Fruit fly (Drosophila melanogaster) whole organism, embryonic: ENCODE results near the gene CG4629.

Source experiments
- Asciz ChIP-seq: fragments of 200-800 bp; sonication (Bioruptor generic); optimal IDR thresholded peaks from 2 replicates; lab custom pipeline; 2017; ENCODE audit warnings: missing biosample characterization, mild to moderate bottlenecking, missing genetic modification characterization, missing genetic modification reagents
- Atf3 ChIP-seq: fragments of 200-800 bp; sonication (Bioruptor generic); optimal IDR thresholded peaks from 3 replicates; lab custom pipeline; 2016; ENCODE audit warnings: missing biosample characterization, missing genetic modification characterization
- CG10147 ChIP-seq: fragments of 200-800 bp; sonication (Bioruptor generic); optimal IDR thresholded peaks from 2 replicates; lab custom pipeline; 2019; ENCODE audit warnings: missing biosample characterization, mild to moderate bottlenecking, missing genetic modification characterization, moderate library complexity
- CG10267 ChIP-seq: fragments of 200-800 bp; sonication (Bioruptor generic); optimal IDR thresholded peaks from 2 replicates; lab custom pipeline; 2018; ENCODE audit warnings: missing biosample characterization, mild to moderate bottlenecking, missing genetic modification characterization, moderate library complexity
- CG10462 ChIP-seq: fragments of 200-800 bp; sonication (Bioruptor generic); optimal IDR thresholded peaks from 2 replicates; lab custom pipeline; 2016; ENCODE audit warnings: missing biosample characterization, missing genetic modification characterization
- CG11247 ChIP-seq: fragments of 200-800 bp; sonication (Bioruptor generic); IDR thresholded peaks from 2 replicates; pipeline ENCODE4 v1.3.6; 2022; ENCODE audit warnings: missing biosample characterization, missing genetic modification characterization
- CG12236 ChIP-seq: fragments of 200-800 bp; sonication (Bioruptor generic); optimal IDR thresholded peaks from 2 replicates; lab custom pipeline; 2016; ENCODE audit warnings: missing biosample characterization, missing genetic modification characterization
- CG12659 ChIP-seq: fragments of 200-800 bp; sonication (Bioruptor generic); optimal IDR thresholded peaks from 3 replicates; lab custom pipeline; 2017; ENCODE audit warnings: mild to moderate bottlenecking, missing biosample characterization, missing genetic modification reagents, missing genetic modification characterization
- CG13424 ChIP-seq: fragments of 200-800 bp; sonication (Bioruptor generic); optimal IDR thresholded peaks from 2 replicates; lab custom pipeline; 2019; ENCODE audit warnings: missing biosample characterization, mild to moderate bottlenecking, missing genetic modification characterization, moderate library complexity
- CG14014 ChIP-seq: fragments of 200-800 bp; sonication (Bioruptor generic); IDR thresholded peaks from 2 replicates; pipeline ENCODE4 v1.3.6; 2022; ENCODE audit warnings: missing biosample characterization, missing genetic modification characterization
- CG14441 ChIP-seq: fragments of 200-800 bp; sonication (Bioruptor generic); IDR thresholded peaks from 2 replicates; pipeline ENCODE4 v1.3.6; 2022; ENCODE audit warnings: missing biosample characterization, missing genetic modification characterization
- CG15696 ChIP-seq: fragments of 200-800 bp; sonication (Bioruptor generic); optimal IDR thresholded peaks from 2 replicates; lab custom pipeline; 2019; ENCODE audit warnings: missing biosample characterization, mild to moderate bottlenecking, missing genetic modification characterization, moderate library complexity
- CG17802 ChIP-seq: fragments of 200-800 bp; sonication (Bioruptor generic); optimal IDR thresholded peaks from 2 replicates; lab custom pipeline; 2018; ENCODE audit warnings: missing biosample characterization, mild to moderate bottlenecking, missing genetic modification characterization, moderate library complexity
- CG1792 ChIP-seq: fragments of 200-800 bp; sonication (Bioruptor generic); optimal IDR thresholded peaks from 2 replicates; lab custom pipeline; 2016; ENCODE audit warnings: missing biosample characterization, missing genetic modification characterization
- CG2199 ChIP-seq: fragments of 200-800 bp; sonication (Bioruptor generic); IDR thresholded peaks from 3 replicates; pipeline ENCODE4 v1.3.6; 2022; ENCODE audit warnings: missing biosample characterization, missing genetic modification characterization
- CG2712 ChIP-seq: fragments of 200-800 bp; optimal IDR thresholded peaks from 3 replicates; lab custom pipeline; 2019; ENCODE audit warnings: missing biosample characterization, mild to moderate bottlenecking, missing genetic modification characterization, moderate library complexity
- CG2875 ChIP-seq: fragments of 200-800 bp; sonication (Bioruptor generic); optimal IDR thresholded peaks from 2 replicates; lab custom pipeline; 2017; ENCODE audit warnings: missing biosample characterization, mild to moderate bottlenecking, missing genetic modification characterization, missing genetic modification reagents
- CG3163 ChIP-seq: fragments of 200-800 bp; sonication (Bioruptor generic); optimal IDR thresholded peaks from 3 replicates; lab custom pipeline; 2016; ENCODE audit warnings: missing biosample characterization, missing genetic modification characterization
- CG32532 ChIP-seq: fragments of 200-800 bp; sonication (Bioruptor generic); IDR thresholded peaks from 2 replicates; pipeline ENCODE4 v1.3.6; 2022; ENCODE audit warnings: missing biosample characterization, missing genetic modification characterization
- CG33213 ChIP-seq: fragments of 200-800 bp; sonication (Bioruptor generic); optimal IDR thresholded peaks from 3 replicates; lab custom pipeline; 2016; ENCODE audit warnings: missing biosample characterization, missing genetic modification characterization
- CG3407 ChIP-seq: fragments of 200-800 bp; sonication (Bioruptor generic); optimal IDR thresholded peaks from 2 replicates; lab custom pipeline; 2018; ENCODE audit warnings: missing biosample characterization, mild to moderate bottlenecking, missing genetic modification characterization
- CG4360 ChIP-seq: fragments of 200-800 bp; sonication (Bioruptor generic); IDR thresholded peaks from 2 replicates; pipeline ENCODE4 v1.3.6; 2022; ENCODE audit warnings: missing biosample characterization, missing genetic modification characterization
- CG9609 ChIP-seq: fragments of 200-800 bp; sonication (Bioruptor generic); optimal IDR thresholded peaks from 3 replicates; lab custom pipeline; 2016; ENCODE audit warnings: missing biosample characterization, missing genetic modification characterization
- CG9876 ChIP-seq: fragments of 200-800 bp; sonication (Bioruptor generic); optimal IDR thresholded peaks from 2 replicates; lab custom pipeline; 2016; ENCODE audit warnings: missing biosample characterization, missing genetic modification characterization
- D ChIP-seq, 2 experiments: fragments of 200-800 bp in 1 of 2; fragments of >200 bp in 1 of 2; sonication (Bioruptor generic) in 1 of 2; optimal IDR thresholded peaks; 2 replicates in 1 of 2; 3 replicates in 1 of 2; lab custom pipeline; 2017; ENCODE audit warnings: mild to moderate bottlenecking in 1 of 2, missing biosample characterization in 1 of 2, missing genetic modification characterization in 1 of 2, missing genetic modification reagents in 1 of 2
- D19B ChIP-seq: fragments of 200-800 bp; sonication (Bioruptor generic); optimal IDR thresholded peaks from 2 replicates; lab custom pipeline; 2017; ENCODE audit warnings: missing biosample characterization, mild to moderate bottlenecking, missing genetic modification characterization
- ERR ChIP-seq: fragments of 200-800 bp; sonication (Bioruptor generic); optimal IDR thresholded peaks from 2 replicates; lab custom pipeline; 2016; ENCODE audit warnings: missing biosample characterization, missing genetic modification characterization
- Fer2 ChIP-seq: fragments of 200-800 bp; sonication (Bioruptor generic); optimal IDR thresholded peaks from 2 replicates; lab custom pipeline; 2018; ENCODE audit warnings: missing biosample characterization, mild to moderate bottlenecking, missing genetic modification characterization, moderate library complexity
- HHEX ChIP-seq: fragments of 200-800 bp; sonication (Bioruptor generic); optimal IDR thresholded peaks from 3 replicates; lab custom pipeline; 2017; ENCODE audit warnings: missing biosample characterization, mild to moderate bottlenecking, missing genetic modification characterization, missing genetic modification reagents
- Kr ChIP-seq: fragments of 200-800 bp; sonication (Bioruptor generic); optimal IDR thresholded peaks from 2 replicates; lab custom pipeline; 2017; ENCODE audit warnings: missing biosample characterization, mild to moderate bottlenecking, missing genetic modification characterization
- Lhr ChIP-seq: fragments of 200-800 bp; sonication (Bioruptor generic); optimal IDR thresholded peaks from 3 replicates; lab custom pipeline; 2017; ENCODE audit warnings: mild to moderate bottlenecking, missing biosample characterization, missing genetic modification reagents, missing genetic modification characterization
- MTF-1 ChIP-seq: fragments of 200-800 bp; sonication (Bioruptor generic); optimal IDR thresholded peaks from 2 replicates; lab custom pipeline; 2018; ENCODE audit warnings: missing biosample characterization, mild to moderate bottlenecking, missing genetic modification characterization, borderline replicate concordance
- Mes4 ChIP-seq: fragments of 200-800 bp; sonication (Bioruptor generic); optimal IDR thresholded peaks from 2 replicates; lab custom pipeline; 2016; ENCODE audit warnings: missing biosample characterization, missing genetic modification characterization
- NFAT ChIP-seq: fragments of 200-800 bp; sonication (Bioruptor generic); IDR thresholded peaks from 2 replicates; pipeline ENCODE4 v1.3.6; 2022; ENCODE audit warnings: missing biosample characterization, missing genetic modification characterization
- Neu2 ChIP-seq: fragments of 200-800 bp; sonication (Bioruptor generic); optimal IDR thresholded peaks from 3 replicates; lab custom pipeline; 2016; ENCODE audit warnings: missing biosample characterization, missing genetic modification characterization, borderline replicate concordance
- Oaz ChIP-seq: fragments of 200-800 bp; sonication (Bioruptor generic); IDR thresholded peaks from 2 replicates; pipeline ENCODE4 v1.3.6; 2022; ENCODE audit warnings: missing biosample characterization, missing genetic modification characterization
- TFAM ChIP-seq: fragments of 200-800 bp; sonication (Bioruptor generic); optimal IDR thresholded peaks from 2 replicates; lab custom pipeline; 2017; ENCODE audit warnings: missing biosample characterization, missing genetic modification characterization, inconsistent platforms
- danr ChIP-seq: fragments of 200-800 bp; sonication (Bioruptor generic); IDR thresholded peaks from 2 replicates; pipeline ENCODE4 v1.3.6; 2022; ENCODE audit warnings: missing biosample characterization, missing genetic modification characterization
- dimm ChIP-seq: fragments of 200-800 bp; sonication (Bioruptor generic); IDR thresholded peaks from 2 replicates; pipeline ENCODE4 v1.3.6; 2022; ENCODE audit warnings: missing biosample characterization, missing genetic modification characterization
- en ChIP-seq: fragments of 200-800 bp; sonication (Bioruptor generic); optimal IDR thresholded peaks from 2 replicates; lab custom pipeline; 2016; ENCODE audit warnings: missing biosample characterization, missing genetic modification characterization
- jigr1 ChIP-seq: fragments of 200-800 bp; sonication (Bioruptor generic); IDR thresholded peaks from 3 replicates; pipeline ENCODE4 v1.3.6; 2022; ENCODE audit warnings: missing biosample characterization, missing genetic modification characterization
- kay ChIP-seq: fragments of 200-800 bp; sonication (Bioruptor generic); optimal IDR thresholded peaks from 2 replicates; lab custom pipeline; 2016; ENCODE audit warnings: missing biosample characterization, missing genetic modification characterization
- kni ChIP-seq: fragments of 200-800 bp; sonication (Bioruptor generic); optimal IDR thresholded peaks from 3 replicates; lab custom pipeline; 2017; ENCODE audit warnings: mild to moderate bottlenecking, missing biosample characterization, missing genetic modification reagents, missing genetic modification characterization
- lola ChIP-seq, 3 experiments: fragments of >200 bp in 2 of 3; fragments of 200-800 bp in 1 of 3; sonication (Bioruptor generic) in 1 of 3; optimal IDR thresholded peaks; 2 replicates each; lab custom pipeline; 2017 to 2019; ENCODE audit warnings: missing biosample characterization in 3 of 3, missing genetic modification characterization in 3 of 3, mild to moderate bottlenecking in 1 of 3, moderate library complexity in 1 of 3
- nom ChIP-seq: fragments of 200-800 bp; sonication (Bioruptor generic); optimal IDR thresholded peaks from 2 replicates; lab custom pipeline; 2017; ENCODE audit warnings: missing biosample characterization, missing genetic modification characterization, mild to moderate bottlenecking, moderate library complexity, missing genetic modification reagents
- onecut ChIP-seq: fragments of 200-800 bp; sonication (Bioruptor generic); IDR thresholded peaks from 2 replicates; pipeline ENCODE4 v1.3.6; 2022; ENCODE audit warnings: missing biosample characterization, missing genetic modification characterization
- stwl ChIP-seq: fragments of 200-800 bp; sonication (Bioruptor generic); optimal IDR thresholded peaks from 3 replicates; lab custom pipeline; 2018; ENCODE audit warnings: missing biosample characterization, mild to moderate bottlenecking, missing genetic modification characterization, moderate library complexity
- tgo ChIP-seq: fragments of 200-800 bp; sonication (Bioruptor generic); IDR thresholded peaks from 3 replicates; pipeline ENCODE4 v1.3.6; 2022; ENCODE audit warnings: missing biosample characterization, missing genetic modification characterization
- unc-4 ChIP-seq: fragments of 200-800 bp; sonication (Bioruptor generic); IDR thresholded peaks from 2 replicates; pipeline ENCODE4 v1.3.6; 2022; ENCODE audit warnings: missing biosample characterization, missing genetic modification characterization; ENCODE audit not compliant: partially characterized antibody
- usp ChIP-seq: fragments of >200 bp; optimal IDR thresholded peaks from 2 replicates; lab custom pipeline; 2017; ENCODE audit warnings: missing biosample characterization, missing genetic modification characterization
- yki ChIP-seq: fragments of >200 bp; optimal IDR thresholded peaks from 3 replicates; lab custom pipeline; 2018

Gene CG4629

DNA sequence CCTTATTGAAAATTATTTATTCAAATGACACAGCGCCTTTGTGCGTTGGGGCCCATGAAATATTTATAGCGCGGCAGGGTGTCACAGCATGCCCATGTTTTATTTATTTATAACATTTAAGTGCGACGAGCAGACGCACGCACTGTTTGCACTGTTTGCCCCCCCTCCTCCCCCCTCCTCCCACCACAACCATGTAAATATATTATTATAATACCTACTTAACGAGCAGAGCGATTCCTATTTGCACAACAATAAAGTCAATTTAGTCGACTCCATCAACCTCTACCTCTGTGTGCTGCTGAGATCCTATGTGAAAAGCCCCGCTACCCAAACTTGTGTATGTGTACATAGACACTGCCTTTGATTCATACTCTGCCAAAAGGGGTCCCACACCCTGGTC is 7.6 kb downstream of the CG4629 start (continued):
- TF ChIP-seq CG9876 (GFP tag; lab: Kevin White, UChicago) (no peak), usp (GFP tag; lab: Kevin White, UChicago) (no peak), NFAT (GFP tag; lab: Robert Waterston, UW) (no peak), CG2875 (GFP tag; lab: Kevin White, UChicago) (peak; percentile 70), CG10462 (GFP tag; lab: Kevin White, UChicago) (no peak), CG10147 (GFP tag; lab: Kevin White, UChicago) (no peak), CG12236 (no peak), Asciz (peak; percentile 53), onecut (GFP tag; lab: Robert Waterston, UW) (0 out of 2 replicates have a peak, but pooled peaks have one; percentile 18), CG2199 (no peak), stwl (tag; lab: Kevin White, UChicago) (no peak), jigr1 (GFP tag; lab: Robert Waterston, UW) (no peak), kay (GFP tag; lab: Kevin White, UChicago) (no peak), Neu2 (GFP tag; lab: Kevin White, UChicago) (no peak), CG3407 (GFP tag; lab: Kevin White, UChicago) (peak; percentile 78), CG2712 (no peak), CG15696 (tag; lab: Kevin White, UChicago) (no peak), yki (lab: Kevin White, UChicago) (no peak), CG4360 (GFP tag; lab: Robert Waterston, UW) (no peak), danr (GFP tag; lab: Robert Waterston, UW) (no peak), CG13424 (tag; lab: Kevin White, UChicago) (peak; percentile 20), nom (GFP tag; lab: Kevin White, UChicago) (no peak), CG11247 (GFP tag; lab: Robert Waterston, UW) (no peak), en (GFP tag; lab: Kevin White, UChicago) (no peak), D (optimal IDR thresholded peaks at IDR 0.05; lab: Kevin White, UChicago) (no peak), D (GFP tag; optimal IDR thresholded peaks at IDR 0.05; lab: Kevin White, UChicago) (peak; percentile 33), ERR (GFP tag; lab: Kevin White, UChicago) (no peak), HHEX (GFP tag; lab: Kevin White, UChicago) (no peak), CG3163 (GFP tag; lab: Kevin White, UChicago) (no peak), D19B (GFP tag; lab: Kevin White, UChicago) (no peak), dimm (GFP tag; lab: Robert Waterston, UW) (no peak), Lhr (GFP tag; lab: Kevin White, UChicago) (no peak), CG14441 (GFP tag; lab: Robert Waterston, UW) (no peak), CG12659 (GFP tag; lab: Kevin White, UChicago) (no peak), TFAM (no peak), CG1792 (no peak), unc-4 (GFP tag; lab: Robert Waterston, UW) (no peak), CG14014 (peak; percentile 8; the same call in 1 of the 2 replicates), Oaz (GFP tag; lab: Robert Waterston, UW) (no peak), Fer2 (tag; lab: Kevin White, UChicago) (no peak), Atf3 (no peak), lola (GFP tag; optimal IDR thresholded peaks at IDR 0.05; lab: Kevin White, UChicago) (no peak), CG17802 (tag; lab: Kevin White, UChicago) (no peak), CG33213 (GFP tag; lab: Kevin White, UChicago) (no peak), tgo (GFP tag; lab: Robert Waterston, UW) (no peak), kni (peak; percentile 3), CG32532 (GFP tag; lab: Robert Waterston, UW) (no peak), Kr (GFP tag; lab: Kevin White, UChicago) (no peak), Mes4 (GFP tag; lab: Kevin White, UChicago) (no peak), CG10267 (tag; lab: Kevin White, UChicago) (no peak), MTF-1 (GFP tag; lab: Kevin White, UChicago) (no peak), CG9609 (GFP tag; lab: Kevin White, UChicago) (no peak)
